Fruit fly (Drosophila melanogaster) whole organism, embryonic: Measurements from ENCODE around the gene smash.

ENCODE experiments used
- Asciz ChIP-seq: fragments of 200-800 bp; sonication (Bioruptor generic); optimal IDR thresholded peaks from 2 replicates; lab custom pipeline; 2017; ENCODE audit warnings: missing biosample characterization, mild to moderate bottlenecking, missing genetic modification characterization, missing genetic modification reagents
- BtbVII ChIP-seq: fragments of 200-800 bp; sonication (Bioruptor generic); optimal IDR thresholded peaks from 3 replicates; lab custom pipeline; 2017; ENCODE audit warnings: missing biosample characterization, mild to moderate bottlenecking, missing genetic modification characterization
- CG11695 ChIP-seq: fragments of 200-800 bp; sonication (Bioruptor generic); IDR thresholded peaks from 3 replicates; pipeline ENCODE4 v1.3.6; 2022; ENCODE audit warnings: missing biosample characterization, missing genetic modification characterization
- CG12071 ChIP-seq: fragments of 200-800 bp; sonication (Bioruptor generic); optimal IDR thresholded peaks from 3 replicates; lab custom pipeline; 2018; ENCODE audit warnings: missing biosample characterization, mild to moderate bottlenecking, missing genetic modification characterization
- CG1233 ChIP-seq: fragments of 200-800 bp; sonication (Bioruptor generic); optimal IDR thresholded peaks from 4 replicates; lab custom pipeline; 2018; ENCODE audit warnings: missing biosample characterization, mild to moderate bottlenecking, missing genetic modification characterization
- CG12659 ChIP-seq: fragments of 200-800 bp; sonication (Bioruptor generic); optimal IDR thresholded peaks from 3 replicates; lab custom pipeline; 2017; ENCODE audit warnings: mild to moderate bottlenecking, missing biosample characterization, missing genetic modification reagents, missing genetic modification characterization
- CG14050 ChIP-seq: fragments of 200-800 bp; sonication (Bioruptor generic); IDR thresholded peaks from 3 replicates; pipeline ENCODE4 v1.3.6; 2022; ENCODE audit warnings: missing biosample characterization, missing genetic modification characterization
- CG17612 ChIP-seq: fragments of 200-800 bp; sonication (Bioruptor generic); IDR thresholded peaks from 2 replicates; pipeline ENCODE4 v1.3.6; 2022; ENCODE audit warnings: missing biosample characterization, missing genetic modification characterization
- CG31224 ChIP-seq: fragments of 200-800 bp; sonication (Bioruptor generic); IDR thresholded peaks from 2 replicates; pipeline ENCODE4 v1.3.6; 2022; ENCODE audit warnings: missing biosample characterization, missing genetic modification characterization
- CG3163 ChIP-seq: fragments of 200-800 bp; sonication (Bioruptor generic); optimal IDR thresholded peaks from 3 replicates; lab custom pipeline; 2016; ENCODE audit warnings: missing biosample characterization, missing genetic modification characterization
- CG3407 ChIP-seq: fragments of 200-800 bp; sonication (Bioruptor generic); optimal IDR thresholded peaks from 2 replicates; lab custom pipeline; 2018; ENCODE audit warnings: missing biosample characterization, mild to moderate bottlenecking, missing genetic modification characterization
- CG34376 ChIP-seq: fragments of 200-800 bp; sonication (Bioruptor generic); optimal IDR thresholded peaks from 2 replicates; lab custom pipeline; 2018; ENCODE audit warnings: missing biosample characterization, mild to moderate bottlenecking, missing genetic modification characterization
- CG5180 ChIP-seq: fragments of 200-800 bp; sonication (Bioruptor generic); optimal IDR thresholded peaks from 3 replicates; lab custom pipeline; 2017; ENCODE audit warnings: missing biosample characterization, missing genetic modification characterization, mild to moderate bottlenecking, moderate library complexity, missing genetic modification reagents
- CG6654 ChIP-seq: fragments of 200-800 bp; sonication (Bioruptor generic); optimal IDR thresholded peaks from 2 replicates; lab custom pipeline; 2017; ENCODE audit warnings: missing biosample characterization, mild to moderate bottlenecking, missing genetic modification characterization
- CG6765 ChIP-seq: fragments of 200-800 bp; sonication (Bioruptor generic); optimal IDR thresholded peaks from 3 replicates; lab custom pipeline; 2017; ENCODE audit warnings: missing biosample characterization, mild to moderate bottlenecking, missing genetic modification characterization
- CG6854 ChIP-seq: fragments of 200-800 bp; sonication (Bioruptor generic); optimal IDR thresholded peaks from 3 replicates; lab custom pipeline; 2017; ENCODE audit warnings: missing biosample characterization, mild to moderate bottlenecking, missing genetic modification characterization
- CG7357 ChIP-seq: fragments of 200-800 bp; sonication (Bioruptor generic); IDR thresholded peaks from 3 replicates; pipeline ENCODE4 v1.3.6; 2022; ENCODE audit warnings: missing biosample characterization, missing genetic modification characterization
- CG8924 ChIP-seq: fragments of 200-800 bp; optimal IDR thresholded peaks from 3 replicates; lab custom pipeline; 2019; ENCODE audit warnings: missing biosample characterization, mild to moderate bottlenecking, missing genetic modification characterization, moderate library complexity
- CG9932 ChIP-seq: fragments of 200-800 bp; sonication (Bioruptor generic); IDR thresholded peaks from 2 replicates; pipeline ENCODE4 v1.3.6; 2022; ENCODE audit warnings: missing biosample characterization, missing genetic modification characterization
- CHES-1-like ChIP-seq: fragments of 200-800 bp; sonication (Bioruptor generic); optimal IDR thresholded peaks from 2 replicates; lab custom pipeline; 2016; ENCODE audit warnings: missing biosample characterization, missing genetic modification characterization
- CrebB ChIP-seq: fragments of 200-800 bp; sonication (Bioruptor generic); optimal IDR thresholded peaks from 3 replicates; lab custom pipeline; 2018; ENCODE audit warnings: missing biosample characterization, mild to moderate bottlenecking, missing genetic modification characterization
- D ChIP-seq, 2 experiments: fragments of 200-800 bp in 1 of 2; fragments of >200 bp in 1 of 2; sonication (Bioruptor generic) in 1 of 2; optimal IDR thresholded peaks; 2 replicates in 1 of 2; 3 replicates in 1 of 2; lab custom pipeline; 2017; ENCODE audit warnings: mild to moderate bottlenecking in 1 of 2, missing biosample characterization in 1 of 2, missing genetic modification characterization in 1 of 2, missing genetic modification reagents in 1 of 2
- Fer3 ChIP-seq: fragments of 200-800 bp; sonication (Bioruptor generic); optimal IDR thresholded peaks from 2 replicates; lab custom pipeline; 2018; ENCODE audit warnings: missing biosample characterization, mild to moderate bottlenecking, missing genetic modification characterization, moderate library complexity
- HmgZ ChIP-seq: fragments of 200-800 bp; sonication (Bioruptor generic); optimal IDR thresholded peaks from 2 replicates; lab custom pipeline; 2018; ENCODE audit warnings: missing biosample characterization, mild to moderate bottlenecking, missing genetic modification characterization
- MBD-R2 ChIP-seq: fragments of 200-800 bp; sonication (Bioruptor generic); IDR thresholded peaks from 2 replicates; pipeline ENCODE4 v1.3.6; 2022; ENCODE audit warnings: missing biosample characterization, missing genetic modification characterization
- Meics ChIP-seq: fragments of 200-800 bp; sonication (Bioruptor generic); optimal IDR thresholded peaks from 2 replicates; lab custom pipeline; 2017; ENCODE audit warnings: missing biosample characterization, mild to moderate bottlenecking, missing genetic modification characterization
- Mrtf ChIP-seq: fragments of 200-800 bp; sonication (Bioruptor generic); IDR thresholded peaks from 3 replicates; pipeline ENCODE4 v1.3.6; 2022; ENCODE audit warnings: missing biosample characterization, missing genetic modification characterization
- NFAT ChIP-seq: fragments of 200-800 bp; sonication (Bioruptor generic); IDR thresholded peaks from 2 replicates; pipeline ENCODE4 v1.3.6; 2022; ENCODE audit warnings: missing biosample characterization, missing genetic modification characterization
- Opbp ChIP-seq: fragments of 200-800 bp; sonication (Bioruptor generic); IDR thresholded peaks from 3 replicates; pipeline ENCODE4 v1.3.6; 2022; ENCODE audit warnings: missing biosample characterization, missing genetic modification characterization; ENCODE audit not compliant: partially characterized antibody
- Poxn ChIP-seq: fragments of 200-800 bp; sonication (Bioruptor generic); IDR thresholded peaks from 2 replicates; pipeline ENCODE4 v1.3.6; 2022; ENCODE audit warnings: missing biosample characterization, missing genetic modification characterization
- Ssrp ChIP-seq: fragments of 200-800 bp; sonication (Bioruptor generic); optimal IDR thresholded peaks from 2 replicates; lab custom pipeline; 2018; ENCODE audit warnings: missing biosample characterization, mild to moderate bottlenecking, missing genetic modification characterization, moderate library complexity
- amos ChIP-seq: fragments of 200-800 bp; sonication (Bioruptor generic); IDR thresholded peaks from 2 replicates; pipeline ENCODE4 v1.3.6; 2022; ENCODE audit warnings: missing biosample characterization, missing genetic modification characterization; ENCODE audit not compliant: partially characterized antibody
- aop ChIP-seq: fragments of 200-800 bp; sonication (Bioruptor generic); IDR thresholded peaks from 2 replicates; pipeline ENCODE4 v1.3.6; 2022; ENCODE audit warnings: missing biosample characterization, missing genetic modification characterization
- bab2 ChIP-seq: fragments of 200-800 bp; sonication (Bioruptor generic); optimal IDR thresholded peaks from 2 replicates; lab custom pipeline; 2016; ENCODE audit warnings: missing biosample characterization, missing genetic modification characterization
- bsh ChIP-seq, 2 experiments: fragments of 200-800 bp; sonication (Bioruptor generic); optimal IDR thresholded peaks; 2 replicates each; lab custom pipeline; 2017 to 2018; ENCODE audit warnings: mild to moderate bottlenecking in 2 of 2, missing biosample characterization in 2 of 2, missing genetic modification characterization in 2 of 2, moderate library complexity in 1 of 2
- cwo ChIP-seq: fragments of 200-800 bp; sonication (Bioruptor generic); optimal IDR thresholded peaks from 3 replicates; lab custom pipeline; 2017; ENCODE audit warnings: missing biosample characterization, missing genetic modification characterization, mild to moderate bottlenecking, moderate library complexity, missing genetic modification reagents
- danr ChIP-seq: fragments of 200-800 bp; sonication (Bioruptor generic); IDR thresholded peaks from 2 replicates; pipeline ENCODE4 v1.3.6; 2022; ENCODE audit warnings: missing biosample characterization, missing genetic modification characterization
- dati ChIP-seq: fragments of 200-800 bp; sonication (Bioruptor generic); IDR thresholded peaks from 2 replicates; pipeline ENCODE4 v1.3.6; 2022; ENCODE audit warnings: missing biosample characterization, missing genetic modification characterization
- emc ChIP-seq: fragments of 200-800 bp; sonication (Bioruptor generic); optimal IDR thresholded peaks from 2 replicates; lab custom pipeline; 2016; ENCODE audit warnings: missing biosample characterization, missing genetic modification characterization
- hb ChIP-seq: fragments of 200-800 bp; sonication (Bioruptor generic); IDR thresholded peaks from 3 replicates; pipeline ENCODE4 v1.3.6; 2022; ENCODE audit warnings: missing biosample characterization, missing genetic modification characterization; ENCODE audit not compliant: partially characterized antibody
- kah ChIP-seq: fragments of 200-800 bp; sonication (Bioruptor generic); optimal IDR thresholded peaks from 2 replicates; lab custom pipeline; 2018; ENCODE audit warnings: missing biosample characterization, mild to moderate bottlenecking, missing genetic modification characterization
- mirr ChIP-seq: fragments of 200-800 bp; sonication (Bioruptor generic); optimal IDR thresholded peaks from 3 replicates; lab custom pipeline; 2018; ENCODE audit warnings: missing biosample characterization, mild to moderate bottlenecking, missing genetic modification characterization
- pnt ChIP-seq: fragments of 200-800 bp; sonication (Bioruptor generic); optimal IDR thresholded peaks from 3 replicates; lab custom pipeline; 2016; ENCODE audit warnings: missing biosample characterization, missing genetic modification characterization
- repo ChIP-seq: fragments of 200-800 bp; sonication (Bioruptor generic); optimal IDR thresholded peaks from 2 replicates; lab custom pipeline; 2016; ENCODE audit warnings: missing biosample characterization, missing genetic modification characterization
- scrt ChIP-seq: fragments of 200-800 bp; sonication (Bioruptor generic); optimal IDR thresholded peaks from 2 replicates; lab custom pipeline; 2018; ENCODE audit warnings: missing biosample characterization, mild to moderate bottlenecking, missing genetic modification characterization, moderate library complexity
- sens ChIP-seq: fragments of 200-800 bp; sonication (Bioruptor generic); peaks from one replicate; lab custom pipeline; 2016; ENCODE audit warnings: missing biosample characterization, missing genetic modification characterization
- shn ChIP-seq: fragments of 200-800 bp; sonication (Bioruptor generic); optimal IDR thresholded peaks from 3 replicates; lab custom pipeline; 2016; ENCODE audit warnings: missing biosample characterization, missing genetic modification characterization
- trem ChIP-seq: fragments of 200-800 bp; optimal IDR thresholded peaks from 3 replicates; lab custom pipeline; 2019; ENCODE audit warnings: missing biosample characterization, mild to moderate bottlenecking, missing genetic modification characterization, moderate library complexity
- unc-4 ChIP-seq: fragments of 200-800 bp; sonication (Bioruptor generic); IDR thresholded peaks from 2 replicates; pipeline ENCODE4 v1.3.6; 2022; ENCODE audit warnings: missing biosample characterization, missing genetic modification characterization; ENCODE audit not compliant: partially characterized antibody
- zfh1 ChIP-seq: fragments of 200-800 bp; sonication (Bioruptor generic); IDR thresholded peaks from 3 replicates; pipeline ENCODE4 v1.3.6; 2022; ENCODE audit warnings: missing biosample characterization, missing genetic modification characterization

The smash gene

DNA sequence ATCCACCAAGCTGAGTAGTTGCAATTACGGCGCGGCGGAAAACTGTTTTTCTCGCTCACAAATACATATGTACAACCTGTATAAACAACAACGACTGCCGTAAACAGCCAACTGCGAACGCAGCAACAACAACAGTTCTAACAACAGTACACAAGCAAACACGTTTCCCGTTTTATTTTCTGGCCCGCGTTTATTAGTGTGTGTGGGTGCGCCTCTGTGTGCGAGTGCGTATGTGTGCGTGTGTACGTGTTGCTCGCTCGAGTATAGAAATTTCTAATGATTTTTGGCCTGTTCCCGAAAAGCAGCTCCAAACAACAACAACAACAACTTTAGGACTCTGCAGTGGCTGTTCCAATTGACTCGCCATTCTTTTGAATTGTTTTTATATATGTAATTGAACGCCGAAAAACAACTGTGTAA is 565 bp downstream of the smash start (continued):
- TF ChIP-seq CG1233 (GFP tag; lab: Kevin White, UChicago) (peak; percentile 45), Fer3 (tag; lab: Kevin White, UChicago) (peak; percentile 15), kah (GFP tag; lab: Kevin White, UChicago) (no peak), aop (GFP tag; lab: Robert Waterston, UW) (no peak), CG9932 (GFP tag; lab: Robert Waterston, UW) (peak; percentile 32; the same call in 1 of the 2 replicates), scrt (GFP tag; lab: Kevin White, UChicago) (peak; percentile 64), dati (GFP tag; lab: Robert Waterston, UW) (no peak), danr (GFP tag; lab: Robert Waterston, UW) (no peak), sens (peak; percentile 62), Opbp (GFP tag; lab: Robert Waterston, UW) (no peak), CG31224 (GFP tag; lab: Robert Waterston, UW) (no peak), CG8924 (no peak), CG34376 (GFP tag; lab: Kevin White, UChicago) (no peak), CG11695 (GFP tag; lab: Robert Waterston, UW) (0 out of 3 replicates have a peak, but pooled peaks have one; percentile 22), CG5180 (GFP tag; lab: Kevin White, UChicago) (peak; percentile 20), bsh (GFP tag; optimal IDR thresholded peaks at IDR 0.05; lab: Kevin White, UChicago) (no peak), CG17612 (GFP tag; lab: Robert Waterston, UW) (no peak), Asciz (GFP tag; lab: Kevin White, UChicago) (peak; percentile 16), CG7357 (no peak), zfh1 (peak; percentile 42; the same call in 1 of the 3 replicates), CG6854 (GFP tag; lab: Kevin White, UChicago) (no peak), shn (GFP tag; lab: Kevin White, UChicago) (no peak), CG6654 (no peak), cwo (peak; percentile 31), bab2 (GFP tag; lab: Kevin White, UChicago) (no peak), D (optimal IDR thresholded peaks at IDR 0.05; lab: Kevin White, UChicago) (no peak), D (GFP tag; optimal IDR thresholded peaks at IDR 0.05; lab: Kevin White, UChicago) (peak; percentile 16), CrebB (tag; lab: Kevin White, UChicago) (peak; percentile 28), CG3163 (GFP tag; lab: Kevin White, UChicago) (no peak), Ssrp (no peak), CG14050 (no peak), CG3407 (peak; percentile 11), amos (GFP tag; lab: Robert Waterston, UW) (no peak), hb (GFP tag; lab: Robert Waterston, UW) (no peak), MBD-R2 (GFP tag; lab: Robert Waterston, UW) (no peak), mirr (GFP tag; lab: Kevin White, UChicago) (peak; percentile 10), Meics (peak; percentile 15), pnt (no peak), BtbVII (GFP tag; lab: Kevin White, UChicago) (no peak), unc-4 (GFP tag; lab: Robert Waterston, UW) (no peak), CG12659 (GFP tag; lab: Kevin White, UChicago) (no peak), repo (GFP tag; lab: Kevin White, UChicago) (no peak), Poxn (GFP tag; lab: Robert Waterston, UW) (no peak), NFAT (GFP tag; lab: Robert Waterston, UW) (peak; percentile 44; the same call in 1 of the 2 replicates), CHES-1-like (GFP tag; lab: Kevin White, UChicago) (peak; percentile 4), CG6765 (GFP tag; lab: Kevin White, UChicago) (no peak), emc (GFP tag; lab: Kevin White, UChicago) (no peak), trem (tag; lab: Kevin White, UChicago) (no peak), Mrtf (GFP tag; lab: Robert Waterston, UW) (no peak), CG12071 (GFP tag; lab: Kevin White, UChicago) (no peak), HmgZ (no peak)
